Worm (Caenorhabditis elegans): Measurements from ENCODE around the gene srx-14.

DNA sequence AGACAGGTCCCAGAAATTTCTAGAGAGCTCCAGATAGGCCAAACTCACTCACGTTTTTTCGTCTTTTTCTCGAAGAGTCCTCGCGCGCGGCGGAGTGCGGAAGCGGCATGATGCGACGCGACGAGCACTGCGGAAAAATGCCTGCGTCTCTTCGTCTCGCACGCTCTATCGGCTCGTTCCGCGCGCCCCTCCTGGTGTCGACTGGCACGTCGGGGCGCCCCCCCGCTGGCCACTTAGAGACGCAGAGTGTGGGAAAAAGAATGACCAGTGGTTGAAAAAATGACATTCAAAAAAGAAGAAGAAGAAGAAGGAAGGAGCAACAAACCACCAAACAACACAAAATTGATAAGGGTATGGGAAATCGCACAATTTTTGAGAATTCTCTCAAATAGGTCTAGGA is 46.1 kb downstream of the srx-14 start, which contains the start of gene znf-782:
- TF ChIP-seq him-1 (tag; optimal IDR thresholded peaks at IDR 0.05) (no peak), W03F9.2 (tag; optimal IDR thresholded peaks at IDR 0.05) (no peak)

Measured in whole organism, L4/young adult.